Worm (Caenorhabditis elegans) whole organism, mixed stage, embryonic: Measurements from ENCODE around the gene acl-1.

Source experiments
- M03D4.4 ChIP-seq: sonication (generic microtip); optimal IDR thresholded peaks from 2 replicates; lab custom pipeline; 2017; ENCODE audit warnings: mild to moderate bottlenecking, missing genetic modification characterization, missing compliant biosample characterization
- bed-3 ChIP-seq: fragments of 200-800 bp; sonication (Bioruptor generic); optimal IDR thresholded peaks from 3 replicates; lab custom pipeline; 2018; ENCODE audit warnings: mild to moderate bottlenecking, missing genetic modification characterization, moderate library complexity, missing compliant biosample characterization
- blmp-1 ChIP-seq: fragments of 150-350 bp; optimal IDR thresholded peaks from 2 replicates; lab custom pipeline; 2014; ENCODE audit warnings: missing biosample characterization, missing genetic modification characterization
- ceh-39 ChIP-seq: fragments of 150-350 bp; optimal IDR thresholded peaks from 2 replicates; lab custom pipeline; 2014; ENCODE audit warnings: missing biosample characterization, missing genetic modification characterization
- ceh-43 ChIP-seq: fragments of 200-800 bp; sonication (Bioruptor generic); optimal IDR thresholded peaks from 2 replicates; lab custom pipeline; 2018; ENCODE audit warnings: mild to moderate bottlenecking, missing genetic modification characterization, moderate library complexity, missing compliant biosample characterization
- ceh-83 ChIP-seq: fragments of 200-800 bp; sonication (Bioruptor generic); optimal IDR thresholded peaks from 2 replicates; lab custom pipeline; 2018; ENCODE audit warnings: mild to moderate bottlenecking, missing genetic modification characterization, missing compliant biosample characterization
- ces-1 ChIP-seq: fragments of 150-350 bp; optimal IDR thresholded peaks from 2 replicates; lab custom pipeline; 2014; ENCODE audit warnings: missing biosample characterization, missing genetic modification reagents, missing genetic modification characterization
- cnd-1 ChIP-seq: fragments of 200-800 bp; sonication (Bioruptor generic); optimal IDR thresholded peaks from 2 replicates; lab custom pipeline; 2018; ENCODE audit warnings: mild to moderate bottlenecking, missing genetic modification characterization, missing compliant biosample characterization
- elt-1 ChIP-seq: sonication (generic microtip); optimal IDR thresholded peaks from 2 replicates; lab custom pipeline; 2017; ENCODE audit warnings: missing genetic modification characterization, mild to moderate bottlenecking, missing compliant biosample characterization, antibody characterized with exemption, moderate library complexity, borderline replicate concordance; ENCODE audit not compliant: insufficient read depth
- elt-3 ChIP-seq: fragments of 150-350 bp; optimal IDR thresholded peaks from 2 replicates; lab custom pipeline; 2014; ENCODE audit warnings: missing biosample characterization, missing genetic modification characterization
- flh-1 ChIP-seq: fragments of 200-800 bp; sonication (Bioruptor generic); optimal IDR thresholded peaks from 2 replicates; lab custom pipeline; 2018; ENCODE audit warnings: mild to moderate bottlenecking, missing genetic modification characterization, moderate library complexity, missing compliant biosample characterization
- ham-2 ChIP-seq: fragments of 200-800 bp; sonication (Bioruptor generic); optimal IDR thresholded peaks from 2 replicates; lab custom pipeline; 2018; ENCODE audit warnings: mild to moderate bottlenecking, missing genetic modification characterization, missing compliant biosample characterization
- hlh-1 ChIP-seq: fragments of 150-350 bp; optimal IDR thresholded peaks from 2 replicates; lab custom pipeline; 2014; ENCODE audit warnings: missing biosample characterization, missing genetic modification reagents, missing genetic modification characterization
- lin-13 ChIP-seq: fragments of 150-350 bp; optimal IDR thresholded peaks from 2 replicates; lab custom pipeline; 2014; ENCODE audit warnings: missing biosample characterization, missing genetic modification characterization
- lin-32 ChIP-seq: fragments of 200-800 bp; sonication (Bioruptor generic); optimal IDR thresholded peaks from 2 replicates; lab custom pipeline; 2018; ENCODE audit warnings: mild to moderate bottlenecking, missing genetic modification characterization, missing compliant biosample characterization
- lsy-2 ChIP-seq: fragments of 150-350 bp; optimal IDR thresholded peaks from 2 replicates; lab custom pipeline; 2014; ENCODE audit warnings: missing biosample characterization, missing genetic modification characterization
- mab-5 ChIP-seq: fragments of 150-350 bp; optimal IDR thresholded peaks from 2 replicates; lab custom pipeline; 2014; ENCODE audit warnings: missing biosample characterization, missing genetic modification characterization
- mep-1 ChIP-seq: fragments of 150-350 bp; optimal IDR thresholded peaks from 2 replicates; lab custom pipeline; 2017; ENCODE audit warnings: missing biosample characterization, missing genetic modification reagents, missing genetic modification characterization, inconsistent platforms
- mls-2 ChIP-seq: sonication (generic microtip); optimal IDR thresholded peaks from 2 replicates; lab custom pipeline; 2016; ENCODE audit warnings: mild to moderate bottlenecking, missing genetic modification characterization, moderate library complexity, missing compliant biosample characterization
- nhr-12 ChIP-seq: fragments of 150-350 bp; optimal IDR thresholded peaks from 2 replicates; lab custom pipeline; 2014; ENCODE audit warnings: missing biosample characterization, missing genetic modification characterization
- nhr-2 ChIP-seq: fragments of 150-350 bp; optimal IDR thresholded peaks from 2 replicates; lab custom pipeline; 2014; ENCODE audit warnings: missing biosample characterization, missing genetic modification characterization
- nhr-28 ChIP-seq: fragments of 150-350 bp; optimal IDR thresholded peaks from 2 replicates; lab custom pipeline; 2014; ENCODE audit warnings: missing biosample characterization, missing genetic modification characterization
- nhr-76 ChIP-seq: sonication (generic microtip); optimal IDR thresholded peaks from 2 replicates; lab custom pipeline; 2017; ENCODE audit warnings: missing biosample characterization, missing genetic modification characterization
- pha-4 ChIP-seq: fragments of 150-350 bp; optimal IDR thresholded peaks from 2 replicates; lab custom pipeline; 2018; ENCODE audit warnings: missing biosample characterization, missing genetic modification reagents, missing genetic modification characterization
- sem-2 ChIP-seq: fragments of 200-800 bp; sonication (Bioruptor generic); optimal IDR thresholded peaks from 2 replicates; lab custom pipeline; 2018; ENCODE audit warnings: mild to moderate bottlenecking, missing genetic modification characterization, missing compliant biosample characterization
- snpc-4 ChIP-seq: fragments of 150-350 bp; optimal IDR thresholded peaks from 2 replicates; lab custom pipeline; 2014; ENCODE audit warnings: missing biosample characterization, missing genetic modification characterization
- sptf-1 ChIP-seq: sonication (generic microtip); optimal IDR thresholded peaks from 2 replicates; lab custom pipeline; 2017; ENCODE audit warnings: mild to moderate bottlenecking, missing genetic modification characterization, moderate library complexity, missing compliant biosample characterization
- tbx-8 ChIP-seq: fragments of 200-800 bp; sonication (Bioruptor generic); optimal IDR thresholded peaks from 2 replicates; lab custom pipeline; 2018; ENCODE audit warnings: mild to moderate bottlenecking, missing genetic modification characterization, moderate library complexity, missing compliant biosample characterization
- unc-120 ChIP-seq: sonication (generic microtip); optimal IDR thresholded peaks from 2 replicates; lab custom pipeline; 2017; ENCODE audit warnings: missing genetic modification characterization, missing compliant biosample characterization; ENCODE audit not compliant: poor library complexity, severe bottlenecking
- unc-62 ChIP-seq: fragments of 150-350 bp; optimal IDR thresholded peaks from 2 replicates; lab custom pipeline; 2014; ENCODE audit warnings: missing biosample characterization, missing genetic modification reagents, missing genetic modification characterization
- zip-8 ChIP-seq: fragments of 150-350 bp; optimal IDR thresholded peaks from 2 replicates; lab custom pipeline; 2014; ENCODE audit warnings: missing biosample characterization, missing genetic modification characterization
- ztf-11 ChIP-seq: fragments of 150-350 bp; optimal IDR thresholded peaks from 2 replicates; lab custom pipeline; 2014; ENCODE audit warnings: missing biosample characterization, missing genetic modification characterization

The acl-1 gene

DNA sequence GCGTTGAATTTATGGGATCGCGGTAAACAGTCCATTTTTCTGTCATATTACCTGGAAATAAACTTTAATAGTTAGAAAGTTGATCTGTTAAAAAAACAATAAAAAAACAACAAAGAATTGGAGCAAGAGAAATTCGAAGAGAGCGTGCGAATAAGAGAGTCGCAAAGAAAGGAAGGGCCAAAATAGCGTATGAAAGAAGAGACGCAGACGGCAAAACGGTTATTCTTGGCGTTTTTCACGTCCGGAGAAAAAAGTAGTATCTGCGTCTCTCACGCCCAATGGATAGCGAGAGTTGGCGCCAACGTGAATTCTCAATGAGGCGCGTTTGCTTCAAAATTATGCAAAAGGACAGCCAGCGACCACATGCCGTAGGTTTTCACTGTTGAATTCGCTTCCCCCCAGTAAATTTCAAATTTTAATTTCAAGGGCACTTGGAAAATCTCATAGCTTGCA lies 10.9 kb downstream of the acl-1 start, which contains the start of gene F53H4.6:
Gene F53H4.6, minus strand, starts transcription at position 51 of the 453 bp plus-strand sequence.
- TF ChIP-seq mls-2 (peak; percentile 30), lsy-2 (tag; lab: Kevin White, UChicago) (peak; percentile 9), ham-2 (GFP tag; lab: Kevin White, UChicago) (no peak), pha-4 (no peak), elt-3 (tag; lab: Kevin White, UChicago) (no peak), nhr-28 (tag; lab: Kevin White, UChicago) (no peak), blmp-1 (no peak)
- TF ChIP-seq, all 35 proteins: peak for 2

ce11 chrX:15865868-15866555 lies 16.3 kb downstream of the acl-1 start, which contains the start of the genes csb-1 and F53H4.4:
TSS of gene csb-1 (minus strand) at chrX:15865918.
TSS of gene F53H4.4 (plus strand) at chrX:15866387.
- TF ChIP-seq mep-1 (tag; lab: Kevin White, UChicago) (peak; percentile 84), M03D4.4 (tag; lab: Kevin White, UChicago) (no peak), nhr-28 (tag; lab: Kevin White, UChicago) (no peak), lsy-2 (tag; lab: Kevin White, UChicago) (peak; percentile 16), elt-1 (tag; lab: Kevin White, UChicago) (no peak), ztf-11 (tag; lab: Kevin White, UChicago) (no peak), sptf-1 (tag; lab: Kevin White, UChicago) (peak; percentile 11), nhr-12 (tag; lab: Kevin White, UChicago) (no peak), tbx-8 (GFP tag; lab: Kevin White, UChicago) (no peak), lin-13 (tag; lab: Kevin White, UChicago) (peak; percentile 37), bed-3 (no peak)

- no peak for TF ChIP-seq mls-2
- no peak for TF ChIP-seq elt-3 (tag; lab: Kevin White, UChicago)
- no peak for TF ChIP-seq zip-8 (tag; lab: Kevin White, UChicago)
- no peak for TF ChIP-seq ceh-83
- TF ChIP-seq snpc-4 (tag; lab: Kevin White, UChicago): no peak
- no peak for TF ChIP-seq ham-2 (GFP tag; lab: Kevin White, UChicago)
- TF ChIP-seq mab-5: no peak
- TF ChIP-seq nhr-2: no peak
- TF ChIP-seq flh-1: no peak
- no peak for TF ChIP-seq blmp-1
- TF ChIP-seq bed-3: no peak
- TF ChIP-seq lsy-2 (tag; lab: Kevin White, UChicago): no peak
- no peak for TF ChIP-seq cnd-1 (tag; lab: Kevin White, UChicago)
- no peak for TF ChIP-seq unc-62 (GFP tag; lab: Kevin White, UChicago)
- TF ChIP-seq pha-4: no peak
- no peak for TF ChIP-seq unc-120 (tag; lab: Kevin White, UChicago)
- TF ChIP-seq lin-32 (GFP tag; lab: Kevin White, UChicago): no peak
Measured at ce11 chrX:15869589-15869988, 19.9 kb downstream of the acl-1 start.

- TF ChIP-seq ceh-83 (no peak), mls-2 (peak; percentile 46), sem-2 (no peak), zip-8 (tag; lab: Kevin White, UChicago) (no peak), M03D4.4 (tag; lab: Kevin White, UChicago) (peak; percentile 42), nhr-76 (no peak), hlh-1 (tag; lab: Kevin White, UChicago) (no peak), nhr-12 (tag; lab: Kevin White, UChicago) (no peak), ces-1 (no peak), elt-1 (tag; lab: Kevin White, UChicago) (no peak), flh-1 (no peak), unc-120 (tag; lab: Kevin White, UChicago) (no peak), elt-3 (tag; lab: Kevin White, UChicago) (no peak), pha-4 (no peak), mab-5 (no peak), ceh-43 (GFP tag; lab: Kevin White, UChicago) (no peak), ham-2 (GFP tag; lab: Kevin White, UChicago) (peak; percentile 53), blmp-1 (no peak), sptf-1 (tag; lab: Kevin White, UChicago) (peak; percentile 60), tbx-8 (GFP tag; lab: Kevin White, UChicago) (no peak), ztf-11 (tag; lab: Kevin White, UChicago) (no peak), ceh-39 (tag; lab: Kevin White, UChicago) (no peak), bed-3 (no peak), snpc-4 (tag; lab: Kevin White, UChicago) (no peak), mep-1 (tag; lab: Kevin White, UChicago) (no peak), cnd-1 (tag; lab: Kevin White, UChicago) (peak; percentile 59)
Measured at ce11 chrX:15876936-15877335, 27.3 kb downstream of the acl-1 start.
